Worm (Caenorhabditis elegans) whole organism, L2 larva: ENCODE results near the gene lurp-4.
A peak's percentile ranks its signal among the peaks of the same experiment; 100 is the strongest.

Source experiments
- C34F6.9 ChIP-seq: fragments of 150-350 bp; optimal IDR thresholded peaks from 2 replicates; lab custom pipeline; 2014; ENCODE audit warnings: missing biosample characterization, missing genetic modification characterization
- F13H6.1 ChIP-seq: sonication (generic microtip); optimal IDR thresholded peaks from 2 replicates; lab custom pipeline; 2016; ENCODE audit warnings: missing genetic modification characterization, missing compliant biosample characterization
- R02D3.7 ChIP-seq: fragments of 150-350 bp; optimal IDR thresholded peaks from 2 replicates; lab custom pipeline; 2014; ENCODE audit warnings: missing biosample characterization, missing genetic modification characterization
- ZK546.5 ChIP-seq: sonication (generic microtip); optimal IDR thresholded peaks from 2 replicates; lab custom pipeline; 2017; ENCODE audit warnings: missing biosample characterization, missing genetic modification characterization
- aly-2 ChIP-seq: fragments of 150-350 bp; optimal IDR thresholded peaks from 2 replicates; lab custom pipeline; 2014; ENCODE audit warnings: missing biosample characterization, missing genetic modification characterization
- ceh-16 ChIP-seq: fragments of 150-350 bp; optimal IDR thresholded peaks from 2 replicates; lab custom pipeline; 2014; ENCODE audit warnings: missing biosample characterization, missing genetic modification characterization
- ceh-82 ChIP-seq: fragments of 150-350 bp; optimal IDR thresholded peaks from 2 replicates; lab custom pipeline; 2014; ENCODE audit warnings: missing biosample characterization, missing genetic modification characterization
- dmd-4 ChIP-seq: sonication (generic microtip); optimal IDR thresholded peaks from 2 replicates; lab custom pipeline; 2017; ENCODE audit warnings: missing biosample characterization, missing genetic modification characterization
- egl-27 ChIP-seq: sonication (generic microtip); optimal IDR thresholded peaks from 3 replicates; lab custom pipeline; 2017; ENCODE audit warnings: missing biosample characterization, missing genetic modification reagents, missing genetic modification characterization
- elt-1 ChIP-seq: fragments of 150-350 bp; optimal IDR thresholded peaks from 2 replicates; lab custom pipeline; 2014; ENCODE audit warnings: missing biosample characterization, missing genetic modification characterization
- elt-3 ChIP-seq: sonication (generic microtip); optimal IDR thresholded peaks from 2 replicates; lab custom pipeline; 2017; ENCODE audit warnings: missing biosample characterization, missing genetic modification characterization
- fos-1 ChIP-seq: fragments of 150-350 bp; optimal IDR thresholded peaks from 2 replicates; lab custom pipeline; 2014; ENCODE audit warnings: missing biosample characterization, missing genetic modification characterization
- gmeb-1 ChIP-seq: fragments of 150-350 bp; optimal IDR thresholded peaks from 2 replicates; lab custom pipeline; 2014; ENCODE audit warnings: missing biosample characterization, missing genetic modification characterization
- lin-11 ChIP-seq: fragments of 150-350 bp; sonication (generic microtip); optimal IDR thresholded peaks from 2 replicates; lab custom pipeline; 2014; ENCODE audit warnings: missing biosample characterization, missing genetic modification characterization, inconsistent platforms, mixed read lengths
- lin-39 ChIP-seq: fragments of 150-350 bp; optimal IDR thresholded peaks from 2 replicates; lab custom pipeline; 2014; ENCODE audit warnings: missing biosample characterization, missing genetic modification reagents, missing genetic modification characterization
- lsy-2 ChIP-seq, 2 experiments: fragments of 150-350 bp in 1 of 2; sonication (generic microtip) in 1 of 2; optimal IDR thresholded peaks; 2 replicates each; lab custom pipeline; 2014 to 2017; ENCODE audit warnings: missing biosample characterization in 2 of 2, missing genetic modification characterization in 2 of 2
- mab-5 ChIP-seq: fragments of 150-350 bp; optimal IDR thresholded peaks from 2 replicates; lab custom pipeline; 2014; ENCODE audit warnings: missing biosample characterization, missing genetic modification characterization
- mbf-1 ChIP-seq: sonication (generic microtip); optimal IDR thresholded peaks from 2 replicates; lab custom pipeline; 2017; ENCODE audit warnings: missing biosample characterization, missing genetic modification characterization
- mdl-1 ChIP-seq, 2 experiments: fragments of 150-350 bp in 1 of 2; sonication (generic microtip) in 1 of 2; optimal IDR thresholded peaks; 2 replicates each; lab custom pipeline; 2017; ENCODE audit warnings: missing biosample characterization in 2 of 2, missing genetic modification characterization in 2 of 2
- nhr-11 ChIP-seq: fragments of 150-350 bp; optimal IDR thresholded peaks from 2 replicates; lab custom pipeline; 2014; ENCODE audit warnings: missing biosample characterization, missing genetic modification characterization
- nhr-12 ChIP-seq: fragments of 150-350 bp; optimal IDR thresholded peaks from 2 replicates; lab custom pipeline; 2014; ENCODE audit warnings: missing biosample characterization, missing genetic modification characterization
- nhr-129 ChIP-seq: fragments of 150-350 bp; optimal IDR thresholded peaks from 2 replicates; lab custom pipeline; 2014; ENCODE audit warnings: missing biosample characterization, missing genetic modification characterization
- nhr-23 ChIP-seq: fragments of 150-350 bp; optimal IDR thresholded peaks from 2 replicates; lab custom pipeline; 2014; ENCODE audit warnings: missing biosample characterization, missing genetic modification reagents, missing genetic modification characterization
- nhr-237 ChIP-seq: fragments of 150-350 bp; optimal IDR thresholded peaks from 2 replicates; lab custom pipeline; 2014; ENCODE audit warnings: missing biosample characterization, missing genetic modification characterization
- nhr-25 ChIP-seq: fragments of 150-350 bp; sonication (generic microtip); optimal IDR thresholded peaks from 3 replicates; lab custom pipeline; 2014; ENCODE audit warnings: missing biosample characterization, missing genetic modification characterization
- nhr-6 ChIP-seq: fragments of 150-350 bp; optimal IDR thresholded peaks from 2 replicates; lab custom pipeline; 2014; ENCODE audit warnings: missing biosample characterization, missing genetic modification characterization
- nhr-77 ChIP-seq: fragments of 150-350 bp; optimal IDR thresholded peaks from 2 replicates; lab custom pipeline; 2014; ENCODE audit warnings: missing biosample characterization, missing genetic modification characterization
- peb-1 ChIP-seq: fragments of 150-350 bp; optimal IDR thresholded peaks from 2 replicates; lab custom pipeline; 2014; ENCODE audit warnings: missing biosample characterization, missing genetic modification characterization
- sem-4 ChIP-seq: fragments of 150-350 bp; optimal IDR thresholded peaks from 2 replicates; lab custom pipeline; 2014; ENCODE audit warnings: missing biosample characterization, missing genetic modification reagents, missing genetic modification characterization
- skn-1 ChIP-seq: sonication (generic microtip); optimal IDR thresholded peaks from 2 replicates; lab custom pipeline; 2017; ENCODE audit warnings: missing biosample characterization, missing genetic modification characterization
- sma-3 ChIP-seq: sonication (generic microtip); optimal IDR thresholded peaks from 2 replicates; lab custom pipeline; 2016; ENCODE audit warnings: missing genetic modification reagents, missing genetic modification characterization, missing compliant biosample characterization
- sma-9 ChIP-seq, 2 experiments: fragments of 150-350 bp in 1 of 2; sonication (generic microtip) in 1 of 2; optimal IDR thresholded peaks; 2 replicates each; lab custom pipeline; 2014 to 2016; ENCODE audit warnings: missing genetic modification characterization in 2 of 2, mild to moderate bottlenecking in 1 of 2, missing biosample characterization in 1 of 2, missing compliant biosample characterization in 1 of 2, missing genetic modification reagents in 1 of 2, moderate library complexity in 1 of 2
- unc-39 ChIP-seq: fragments of 150-350 bp; optimal IDR thresholded peaks from 2 replicates; lab custom pipeline; 2014; ENCODE audit warnings: missing biosample characterization, missing genetic modification characterization
- unc-62 ChIP-seq: fragments of 150-350 bp; optimal IDR thresholded peaks from 2 replicates; lab custom pipeline; 2014; ENCODE audit warnings: missing biosample characterization, missing genetic modification reagents, missing genetic modification characterization
- zag-1 ChIP-seq: fragments of 150-350 bp; optimal IDR thresholded peaks from 2 replicates; lab custom pipeline; 2014; ENCODE audit warnings: missing biosample characterization, missing genetic modification characterization
- ztf-1 ChIP-seq: fragments of 200-800 bp; sonication (Bioruptor generic); conservative IDR thresholded peaks from 2 replicates; pipeline ENCODE4 v1.3.6; 2022; ENCODE audit warnings: missing genetic modification characterization, missing compliant biosample characterization
- ztf-11 ChIP-seq: sonication (generic microtip); optimal IDR thresholded peaks from 2 replicates; lab custom pipeline; 2017; ENCODE audit warnings: missing biosample characterization, missing genetic modification characterization
- ztf-4 ChIP-seq: fragments of 150-350 bp; optimal IDR thresholded peaks from 2 replicates; lab custom pipeline; 2014; ENCODE audit warnings: missing biosample characterization, missing genetic modification characterization

The lurp-4 gene

DNA sequence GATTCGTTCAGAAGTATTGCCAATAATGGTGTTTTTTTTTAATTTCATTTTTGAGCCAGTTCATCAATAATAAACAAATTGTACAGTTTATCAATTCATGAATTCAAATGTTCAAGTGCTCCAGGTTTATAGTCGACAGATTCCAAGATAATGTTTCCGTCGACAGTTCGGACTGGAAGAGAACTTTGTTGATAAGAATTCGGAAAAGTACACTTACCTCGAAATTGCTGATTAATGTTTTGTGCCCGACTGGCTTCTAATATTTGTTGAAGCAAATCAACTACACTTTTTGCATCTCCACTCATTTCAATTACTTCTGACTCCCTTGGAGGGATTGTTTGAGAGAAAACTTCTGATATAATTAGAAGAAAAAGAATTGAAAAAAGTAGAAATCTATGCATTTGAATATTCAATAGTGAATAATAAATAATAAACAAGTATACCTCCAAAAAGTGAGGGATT is 43.3 kb upstream of the lurp-4 start, which contains the start of gene W07G4.8:
Gene W07G4.8, minus strand, starts transcription at position 412 of the 462 bp plus-strand sequence.
- peak; percentile 10 for TF ChIP-seq gmeb-1
- no peak for TF ChIP-seq F13H6.1
- peak; percentile 62 for TF ChIP-seq fos-1 (tag; lab: Kevin White, UChicago)
- TF ChIP-seq nhr-237 (tag; lab: Kevin White, UChicago), result no peak
- no peak for TF ChIP-seq dmd-4 (tag; lab: Kevin White, UChicago)
- TF ChIP-seq lin-11 (tag; lab: Kevin White, UChicago), result no peak
- no peak for TF ChIP-seq nhr-25 (tag; lab: Kevin White, UChicago)
- TF ChIP-seq elt-1 (tag; lab: Kevin White, UChicago), result no peak
- TF ChIP-seq sma-9 (GFP tag; optimal IDR thresholded peaks at IDR 0.05; lab: Kevin White, UChicago), result peak; percentile 50
- no peak for TF ChIP-seq sma-9 (tag; optimal IDR thresholded peaks at IDR 0.05; lab: Kevin White, UChicago)
- no peak for TF ChIP-seq nhr-77 (tag; lab: Kevin White, UChicago)
- no peak for TF ChIP-seq egl-27 (tag; lab: Kevin White, UChicago)
- TF ChIP-seq unc-62 (GFP tag; lab: Kevin White, UChicago), result no peak

- no peak for TF ChIP-seq unc-39 (tag; lab: Kevin White, UChicago)
- no peak for TF ChIP-seq ZK546.5 (tag; lab: Kevin White, UChicago)
- TF ChIP-seq elt-1 (tag; lab: Kevin White, UChicago), result no peak
- TF ChIP-seq zag-1, result no peak
- TF ChIP-seq skn-1 (tag; lab: Kevin White, UChicago), result no peak
- TF ChIP-seq R02D3.7 (tag; lab: Kevin White, UChicago), result no peak
- no peak for TF ChIP-seq lin-39 (tag; lab: Kevin White, UChicago)
- no peak for TF ChIP-seq sem-4
- no peak for TF ChIP-seq C34F6.9
- no peak for TF ChIP-seq ceh-82 (tag; lab: Kevin White, UChicago)
- TF ChIP-seq ztf-11 (tag; lab: Kevin White, UChicago), result no peak
- TF ChIP-seq mab-5, result no peak
- no peak for TF ChIP-seq peb-1
- TF ChIP-seq nhr-77 (tag; lab: Kevin White, UChicago), result no peak
- TF ChIP-seq ceh-16 (tag; lab: Kevin White, UChicago), result no peak
- TF ChIP-seq aly-2 (tag; lab: Kevin White, UChicago), result no peak
- TF ChIP-seq lsy-2 (tag; optimal IDR thresholded peaks at IDR 0.05; lab: Kevin White, UChicago), result no peak
- no peak for TF ChIP-seq mbf-1 (tag; lab: Kevin White, UChicago)
Observed at ce11 chrV:13053635-13054034, 38.8 kb upstream of the lurp-4 start, which contains the start of gene srr-1. Gene srr-1 (minus strand): TSS chrV:13053735.

- TF ChIP-seq elt-1 (tag; lab: Kevin White, UChicago), result no peak
- no peak for TF ChIP-seq nhr-25 (tag; lab: Kevin White, UChicago)
- no peak for TF ChIP-seq sma-3
- no peak for TF ChIP-seq ztf-1 (GFP tag; lab: Robert Waterston, UW)
- no peak for TF ChIP-seq nhr-237 (tag; lab: Kevin White, UChicago)
- TF ChIP-seq nhr-6 (tag; lab: Kevin White, UChicago), result no peak
- TF ChIP-seq fos-1 (tag; lab: Kevin White, UChicago), result no peak
- TF ChIP-seq nhr-12 (tag; lab: Kevin White, UChicago), result no peak
- TF ChIP-seq nhr-11 (tag; lab: Kevin White, UChicago), result no peak
Observed at ce11 chrV:13061836-13062235, 30.6 kb upstream of the lurp-4 start, which contains the start of gene F42E8.1. Gene F42E8.1 (plus strand): TSS chrV:13062136.

- TF ChIP-seq mab-5 (no peak), lin-39 (tag; lab: Kevin White, UChicago) (no peak), elt-1 (tag; lab: Kevin White, UChicago) (no peak), nhr-12 (tag; lab: Kevin White, UChicago) (no peak), ztf-11 (tag; lab: Kevin White, UChicago) (no peak), peb-1 (no peak), sma-9 (GFP tag; optimal IDR thresholded peaks at IDR 0.05; lab: Kevin White, UChicago) (no peak), sma-9 (tag; optimal IDR thresholded peaks at IDR 0.05; lab: Kevin White, UChicago) (no peak), nhr-129 (no peak), nhr-25 (tag; lab: Kevin White, UChicago) (no peak), ztf-4 (no peak), elt-3 (tag; lab: Kevin White, UChicago) (no peak), mdl-1 (tag; optimal IDR thresholded peaks at IDR 0.05; lab: Kevin White, UChicago) (no peak), gmeb-1 (no peak), nhr-23 (no peak), ztf-1 (GFP tag; lab: Robert Waterston, UW) (no peak), unc-62 (GFP tag; lab: Kevin White, UChicago) (no peak), mbf-1 (tag; lab: Kevin White, UChicago) (no peak), unc-39 (tag; lab: Kevin White, UChicago) (no peak), nhr-237 (tag; lab: Kevin White, UChicago) (no peak), nhr-11 (tag; lab: Kevin White, UChicago) (no peak)
Observed at ce11 chrV:13063402-13063801, 29.0 kb upstream of the lurp-4 start.
